Fruit fly (Drosophila melanogaster) whole organism, embryonic: ENCODE data around the gene egh.

Experiments
- Abd-B ChIP-seq: fragments of 200-800 bp; sonication (Bioruptor generic); optimal IDR thresholded peaks from 2 replicates; lab custom pipeline; 2018; ENCODE audit warnings: missing biosample characterization, mild to moderate bottlenecking, missing genetic modification characterization, moderate library complexity
- Asciz ChIP-seq: fragments of 200-800 bp; sonication (Bioruptor generic); optimal IDR thresholded peaks from 2 replicates; lab custom pipeline; 2017; ENCODE audit warnings: missing biosample characterization, mild to moderate bottlenecking, missing genetic modification characterization, missing genetic modification reagents
- CG12769 ChIP-seq: fragments of 200-800 bp; sonication (Bioruptor generic); optimal IDR thresholded peaks from 2 replicates; lab custom pipeline; 2019; ENCODE audit warnings: missing biosample characterization, mild to moderate bottlenecking, missing genetic modification characterization, moderate library complexity
- CG12942 ChIP-seq: fragments of 200-800 bp; sonication (Bioruptor generic); optimal IDR thresholded peaks from 3 replicates; lab custom pipeline; 2016; ENCODE audit warnings: missing biosample characterization, missing genetic modification characterization
- CG15073 ChIP-seq: fragments of 200-800 bp; sonication (Bioruptor generic); optimal IDR thresholded peaks from 2 replicates; lab custom pipeline; 2016; ENCODE audit warnings: missing biosample characterization, missing genetic modification characterization
- CG17385 ChIP-seq: fragments of 200-800 bp; sonication (Bioruptor generic); optimal IDR thresholded peaks from 3 replicates; lab custom pipeline; 2018; ENCODE audit warnings: missing biosample characterization, mild to moderate bottlenecking, missing genetic modification characterization
- CG2202 ChIP-seq: fragments of 200-800 bp; sonication (Bioruptor generic); optimal IDR thresholded peaks from 2 replicates; lab custom pipeline; 2018; ENCODE audit warnings: missing biosample characterization, mild to moderate bottlenecking, missing genetic modification characterization
- CG2712 ChIP-seq: fragments of 200-800 bp; optimal IDR thresholded peaks from 3 replicates; lab custom pipeline; 2019; ENCODE audit warnings: missing biosample characterization, mild to moderate bottlenecking, missing genetic modification characterization, moderate library complexity
- CG30020 ChIP-seq: fragments of 200-800 bp; optimal IDR thresholded peaks from 2 replicates; lab custom pipeline; 2019; ENCODE audit warnings: missing biosample characterization, mild to moderate bottlenecking, missing genetic modification characterization, moderate library complexity
- CG31388 ChIP-seq: fragments of 200-800 bp; sonication (Bioruptor generic); optimal IDR thresholded peaks from 2 replicates; lab custom pipeline; 2016; ENCODE audit warnings: missing biosample characterization, missing genetic modification characterization
- CG3995 ChIP-seq: fragments of 200-800 bp; sonication (Bioruptor generic); optimal IDR thresholded peaks from 3 replicates; lab custom pipeline; 2016; ENCODE audit warnings: missing biosample characterization, missing genetic modification characterization
- CG5180 ChIP-seq: fragments of 200-800 bp; sonication (Bioruptor generic); optimal IDR thresholded peaks from 3 replicates; lab custom pipeline; 2017; ENCODE audit warnings: missing biosample characterization, missing genetic modification characterization, mild to moderate bottlenecking, moderate library complexity, missing genetic modification reagents
- CG6854 ChIP-seq: fragments of 200-800 bp; sonication (Bioruptor generic); optimal IDR thresholded peaks from 3 replicates; lab custom pipeline; 2017; ENCODE audit warnings: missing biosample characterization, mild to moderate bottlenecking, missing genetic modification characterization
- CG7357 ChIP-seq: fragments of 200-800 bp; sonication (Bioruptor generic); IDR thresholded peaks from 3 replicates; pipeline ENCODE4 v1.3.6; 2022; ENCODE audit warnings: missing biosample characterization, missing genetic modification characterization
- CG7556 ChIP-seq: fragments of 200-800 bp; sonication (Bioruptor generic); optimal IDR thresholded peaks from 2 replicates; lab custom pipeline; 2017; ENCODE audit warnings: missing biosample characterization, mild to moderate bottlenecking, missing genetic modification characterization
- CG9876 ChIP-seq: fragments of 200-800 bp; sonication (Bioruptor generic); optimal IDR thresholded peaks from 2 replicates; lab custom pipeline; 2016; ENCODE audit warnings: missing biosample characterization, missing genetic modification characterization
- CkIIα-i1 ChIP-seq: fragments of 200-800 bp; sonication (Bioruptor generic); IDR thresholded peaks from 2 replicates; pipeline ENCODE4 v1.3.6; 2022; ENCODE audit warnings: missing biosample characterization, missing genetic modification characterization
- Dad ChIP-seq: fragments of 200-800 bp; sonication (Bioruptor generic); optimal IDR thresholded peaks from 3 replicates; lab custom pipeline; 2016; ENCODE audit warnings: missing biosample characterization, missing genetic modification characterization
- Dll ChIP-seq: fragments of 200-800 bp; sonication (Bioruptor generic); IDR thresholded peaks from 4 replicates; pipeline ENCODE4 v1.3.6; 2022; ENCODE audit warnings: missing biosample characterization, missing genetic modification characterization; ENCODE audit not compliant: partially characterized antibody
- Doc3 ChIP-seq: fragments of 200-800 bp; sonication (Bioruptor generic); IDR thresholded peaks from 3 replicates; pipeline ENCODE4 v1.3.6; 2022; ENCODE audit warnings: missing biosample characterization, missing genetic modification characterization; ENCODE audit not compliant: partially characterized antibody
- Drgx ChIP-seq: fragments of 200-800 bp; sonication (Bioruptor generic); IDR thresholded peaks from 2 replicates; pipeline ENCODE4 v1.3.6; 2022; ENCODE audit warnings: missing biosample characterization, missing genetic modification characterization
- Fer1 ChIP-seq: fragments of 200-800 bp; sonication (Bioruptor generic); optimal IDR thresholded peaks from 2 replicates; lab custom pipeline; 2017; ENCODE audit warnings: missing biosample characterization, mild to moderate bottlenecking, missing genetic modification characterization
- Jarid2 ChIP-seq: fragments of 200-800 bp; sonication (Bioruptor generic); optimal IDR thresholded peaks from 3 replicates; lab custom pipeline; 2017; ENCODE audit warnings: mild to moderate bottlenecking, missing biosample characterization, missing genetic modification reagents, missing genetic modification characterization
- NC2α ChIP-seq: fragments of 200-800 bp; sonication (Bioruptor generic); optimal IDR thresholded peaks from 2 replicates; lab custom pipeline; 2016; ENCODE audit warnings: missing biosample characterization, missing genetic modification characterization
- NFAT ChIP-seq: fragments of 200-800 bp; sonication (Bioruptor generic); IDR thresholded peaks from 2 replicates; pipeline ENCODE4 v1.3.6; 2022; ENCODE audit warnings: missing biosample characterization, missing genetic modification characterization
- Ssrp ChIP-seq: fragments of 200-800 bp; sonication (Bioruptor generic); optimal IDR thresholded peaks from 2 replicates; lab custom pipeline; 2018; ENCODE audit warnings: missing biosample characterization, mild to moderate bottlenecking, missing genetic modification characterization, moderate library complexity
- ab ChIP-seq: fragments of 200-800 bp; sonication (Bioruptor generic); optimal IDR thresholded peaks from 2 replicates; lab custom pipeline; 2016; ENCODE audit warnings: missing biosample characterization, missing genetic modification characterization
- abd-A ChIP-seq: fragments of 200-800 bp; sonication (Bioruptor generic); optimal IDR thresholded peaks from 3 replicates; lab custom pipeline; 2019; ENCODE audit warnings: missing biosample characterization, mild to moderate bottlenecking, missing genetic modification characterization, moderate library complexity
- ac ChIP-seq: fragments of 200-800 bp; sonication (Bioruptor generic); optimal IDR thresholded peaks from 3 replicates; lab custom pipeline; 2017; ENCODE audit warnings: missing biosample characterization, mild to moderate bottlenecking, missing genetic modification characterization
- caup ChIP-seq: fragments of 200-800 bp; sonication (Bioruptor generic); optimal IDR thresholded peaks from 3 replicates; lab custom pipeline; 2017; ENCODE audit warnings: missing biosample characterization, mild to moderate bottlenecking, missing genetic modification characterization, moderate library complexity; ENCODE audit not compliant: severe bottlenecking
- crol ChIP-seq: fragments of 200-800 bp; sonication (Bioruptor generic); IDR thresholded peaks from 2 replicates; pipeline ENCODE4 v1.3.6; 2022; ENCODE audit warnings: missing biosample characterization, missing genetic modification characterization
- en ChIP-seq: fragments of 200-800 bp; sonication (Bioruptor generic); optimal IDR thresholded peaks from 2 replicates; lab custom pipeline; 2016; ENCODE audit warnings: missing biosample characterization, missing genetic modification characterization
- gce ChIP-seq: fragments of 200-800 bp; sonication (Bioruptor generic); IDR thresholded peaks from 3 replicates; pipeline ENCODE4 v1.3.6; 2022; ENCODE audit warnings: missing biosample characterization, missing genetic modification characterization
- gem ChIP-seq: fragments of 200-800 bp; sonication (Bioruptor generic); optimal IDR thresholded peaks from 2 replicates; lab custom pipeline; 2019; ENCODE audit warnings: missing biosample characterization, mild to moderate bottlenecking, missing genetic modification characterization, moderate library complexity
- hkb ChIP-seq, 2 experiments: fragments of 200-800 bp in 1 of 2; fragments of >200 bp in 1 of 2; sonication (Bioruptor generic) in 1 of 2; IDR thresholded peaks in 1 of 2; optimal IDR thresholded peaks in 1 of 2; 2 replicates each; pipeline versions ENCODE4 v1.3.6 to Lab custom; 2017 to 2022; ENCODE audit warnings: missing biosample characterization in 1 of 2, missing genetic modification characterization in 1 of 2
- jigr1 ChIP-seq: fragments of 200-800 bp; sonication (Bioruptor generic); IDR thresholded peaks from 3 replicates; pipeline ENCODE4 v1.3.6; 2022; ENCODE audit warnings: missing biosample characterization, missing genetic modification characterization
- kay ChIP-seq: fragments of 200-800 bp; sonication (Bioruptor generic); optimal IDR thresholded peaks from 2 replicates; lab custom pipeline; 2016; ENCODE audit warnings: missing biosample characterization, missing genetic modification characterization
- lmd ChIP-seq: fragments of 200-800 bp; sonication (Bioruptor generic); IDR thresholded peaks from 2 replicates; pipeline ENCODE4 v1.3.6; 2022; ENCODE audit warnings: missing biosample characterization, missing genetic modification characterization
- luna ChIP-seq: fragments of 200-800 bp; sonication (Bioruptor generic); optimal IDR thresholded peaks from 2 replicates; lab custom pipeline; 2016; ENCODE audit warnings: missing biosample characterization, missing genetic modification characterization
- odd ChIP-seq: fragments of 200-800 bp; sonication (Bioruptor generic); optimal IDR thresholded peaks from 2 replicates; lab custom pipeline; 2017; ENCODE audit warnings: missing biosample characterization, mild to moderate bottlenecking, missing genetic modification characterization
- pzg ChIP-seq: fragments of 200-800 bp; sonication (Bioruptor generic); optimal IDR thresholded peaks from 3 replicates; lab custom pipeline; 2018; ENCODE audit warnings: missing biosample characterization, mild to moderate bottlenecking, missing genetic modification characterization, moderate library complexity
- scrt ChIP-seq: fragments of 200-800 bp; sonication (Bioruptor generic); optimal IDR thresholded peaks from 2 replicates; lab custom pipeline; 2018; ENCODE audit warnings: missing biosample characterization, mild to moderate bottlenecking, missing genetic modification characterization, moderate library complexity
- sens ChIP-seq: fragments of 200-800 bp; sonication (Bioruptor generic); peaks from one replicate; lab custom pipeline; 2016; ENCODE audit warnings: missing biosample characterization, missing genetic modification characterization
- seq ChIP-seq: fragments of 200-800 bp; sonication (Bioruptor generic); IDR thresholded peaks from 2 replicates; pipeline ENCODE4 v1.3.6; 2022; ENCODE audit warnings: missing biosample characterization, missing genetic modification characterization
- sob ChIP-seq: fragments of 200-800 bp; sonication (Bioruptor generic); IDR thresholded peaks from 2 replicates; pipeline ENCODE4 v1.3.6; 2022; ENCODE audit warnings: missing biosample characterization, missing genetic modification characterization
- sr ChIP-seq: fragments of 200-800 bp; sonication (Bioruptor generic); IDR thresholded peaks from 3 replicates; pipeline ENCODE4 v1.3.6; 2022; ENCODE audit warnings: missing biosample characterization, missing genetic modification characterization
- ssp ChIP-seq: fragments of 200-800 bp; sonication (Bioruptor generic); IDR thresholded peaks from 2 replicates; pipeline ENCODE4 v1.3.6; 2022; ENCODE audit warnings: missing biosample characterization, missing genetic modification characterization
- tx ChIP-seq: fragments of 200-800 bp; sonication (Bioruptor generic); optimal IDR thresholded peaks from 2 replicates; lab custom pipeline; 2016; ENCODE audit warnings: missing biosample characterization, missing genetic modification characterization
- usp ChIP-seq: fragments of >200 bp; optimal IDR thresholded peaks from 2 replicates; lab custom pipeline; 2017; ENCODE audit warnings: missing biosample characterization, missing genetic modification characterization
- zen ChIP-seq: fragments of 200-800 bp; sonication (Bioruptor generic); optimal IDR thresholded peaks from 3 replicates; lab custom pipeline; 2018; ENCODE audit warnings: missing biosample characterization, mild to moderate bottlenecking, missing genetic modification characterization, moderate library complexity

Gene egh

dm6 chrX:2591315-2591999 is 3.2 kb downstream of the egh start (continued):
- no peak for TF ChIP-seq sens
- no peak for TF ChIP-seq usp (GFP tag; lab: Kevin White, UChicago)
- TF ChIP-seq CG12769 (tag; lab: Kevin White, UChicago), result no peak
- peak; percentile 30 for TF ChIP-seq CG6854 (GFP tag; lab: Kevin White, UChicago)
- TF ChIP-seq ab (GFP tag; lab: Kevin White, UChicago), result no peak
- no peak for TF ChIP-seq CG9876
- no peak for TF ChIP-seq pzg
- no peak for TF ChIP-seq odd (GFP tag; lab: Kevin White, UChicago)
- TF ChIP-seq caup (GFP tag; lab: Kevin White, UChicago), result peak; percentile 15
- no peak for TF ChIP-seq Drgx (GFP tag; lab: Robert Waterston, UW)
- no peak for TF ChIP-seq sob
- TF ChIP-seq abd-A (tag; lab: Kevin White, UChicago), result no peak
- no peak for TF ChIP-seq sr (GFP tag; lab: Robert Waterston, UW)
- TF ChIP-seq Dll (GFP tag; lab: Robert Waterston, UW), result no peak
- TF ChIP-seq NFAT (GFP tag; lab: Robert Waterston, UW), result no peak
- no peak for TF ChIP-seq CG7357 (GFP tag; lab: Robert Waterston, UW)
- TF ChIP-seq CG2712 (tag; lab: Kevin White, UChicago), result peak; percentile 14
- TF ChIP-seq NC2α, result no peak
- TF ChIP-seq Doc3 (GFP tag; lab: Robert Waterston, UW), result no peak
- no peak for TF ChIP-seq zen
- no peak for TF ChIP-seq CG30020 (tag; lab: Kevin White, UChicago)
- no peak for TF ChIP-seq Ssrp (tag; lab: Kevin White, UChicago)
- TF ChIP-seq Jarid2 (GFP tag; lab: Kevin White, UChicago), result no peak
- peak; percentile 15; the same call in 1 of the 2 replicates for TF ChIP-seq seq (GFP tag; lab: Robert Waterston, UW)
- peak; percentile 23 for TF ChIP-seq scrt (GFP tag; lab: Kevin White, UChicago)
- TF ChIP-seq CG3995 (GFP tag; lab: Kevin White, UChicago), result no peak
- TF ChIP-seq Asciz (GFP tag; lab: Kevin White, UChicago), result no peak
- TF ChIP-seq CkIIα-i1 (GFP tag; lab: Robert Waterston, UW), result no peak
- TF ChIP-seq CG15073, result no peak
- TF ChIP-seq luna, result no peak
- no peak for TF ChIP-seq en
- TF ChIP-seq CG31388, result no peak
- TF ChIP-seq ssp, result no peak
- no peak for TF ChIP-seq CG5180
- no peak for TF ChIP-seq CG12942 (GFP tag; lab: Kevin White, UChicago)
- TF ChIP-seq jigr1, result no peak
- no peak for TF ChIP-seq hkb (optimal IDR thresholded peaks at IDR 0.05; lab: Kevin White, UChicago)
- TF ChIP-seq hkb (GFP tag; IDR thresholded peaks at IDR 0.05; lab: Robert Waterston, UW), result peak; percentile 29; the same call in 1 of the 2 replicates
- no peak for TF ChIP-seq Abd-B (GFP tag; lab: Kevin White, UChicago)
- TF ChIP-seq CG17385 (GFP tag; lab: Kevin White, UChicago), result peak; percentile 33
- TF ChIP-seq tx, result no peak
- TF ChIP-seq Dad, result no peak
- no peak for TF ChIP-seq gce
- peak; percentile 39 for TF ChIP-seq Fer1 (GFP tag; lab: Kevin White, UChicago)
- no peak for TF ChIP-seq ac (GFP tag; lab: Kevin White, UChicago)
- TF ChIP-seq CG7556 (GFP tag; lab: Kevin White, UChicago), result peak; percentile 59
- no peak for TF ChIP-seq crol
- peak; percentile 28; the same call in 1 of the 2 replicates for TF ChIP-seq lmd (GFP tag; lab: Robert Waterston, UW)
- peak; percentile 46 for TF ChIP-seq gem (tag; lab: Kevin White, UChicago)
- no peak for TF ChIP-seq kay
- TF ChIP-seq CG2202 (tag; lab: Kevin White, UChicago), result no peak
